Worm (Caenorhabditis elegans): ENCODE measurements around the gene F59E12.8.
A peak's percentile ranks its signal among the peaks of the same experiment; 100 is the strongest.

Gene F59E12.8

ce11 chrII:5660736-5661734, 24.3 kb upstream of the F59E12.8 start, which contains the start of the genes ift-43 and mdt-26:
ift-43 (minus strand) TSS chrII:5660786.
mdt-26 (plus strand) TSS chrII:5661181.
- TF ChIP-seq snpc-4 (GFP tag; optimal IDR thresholded peaks at IDR 0.05) (peak; percentile 59), snpc-4 (tag; optimal IDR thresholded peaks at IDR 0.05) (peak in 2 of 4 experiments; percentile 31 to 49), snpc-3.4 (tag; optimal IDR thresholded peaks at IDR 0.05) (no peak), mel-28 (tag; optimal IDR thresholded peaks at IDR 0.05; ENCODE audit: borderline replicate concordance) (peak; percentile 11), ztf-25 (GFP tag; IDR thresholded peaks at IDR 0.05) (no peak), lin-26 (GFP tag; IDR thresholded peaks at IDR 0.05) (peak; percentile 61), dpl-1 (GFP tag; optimal IDR thresholded peaks at IDR 0.05) (peak; percentile 40), hmg-20 (GFP tag; IDR thresholded peaks at IDR 0.05) (peak; percentile 10; the same call in 1 of the 2 replicates), F39B2.1 (GFP tag; IDR thresholded peaks at IDR 0.05) (no peak), F37B4.10 (GFP tag; IDR thresholded peaks at IDR 0.05) (no peak), cebp-2 (GFP tag; IDR thresholded peaks at IDR 0.05) (0 out of 2 replicates have a peak, but pooled peaks have one; percentile 40), atf-7 (tag; optimal IDR thresholded peaks at IDR 0.05) (peak; percentile 3), zim-3 (tag; optimal IDR thresholded peaks at IDR 0.05) (peak; percentile 72), F49E8.2 (tag; optimal IDR thresholded peaks at IDR 0.05; ENCODE audit: insufficient read depth) (no peak), cebp-1 (GFP tag; IDR thresholded peaks at IDR 0.05) (peak; percentile 77), cebp-1 (tag; optimal IDR thresholded peaks at IDR 0.05) (peak; percentile 80), D2030.7 (GFP tag; IDR thresholded peaks at IDR 0.05) (peak; percentile 72), ets-4 (GFP tag; optimal IDR thresholded peaks at IDR 0.05) (peak; percentile 49), bed-2 (GFP tag; IDR thresholded peaks at IDR 0.05) (peak; percentile 55; the same call in 1 of the 2 replicates), T07F8.4 (tag; optimal IDR thresholded peaks at IDR 0.05) (peak; percentile 32), B0019.2 (GFP tag; conservative IDR thresholded peaks at IDR 0.05) (no peak), nhr-179 (tag; optimal IDR thresholded peaks at IDR 0.05) (no peak), ceh-91 (GFP tag; IDR thresholded peaks at IDR 0.05) (0 out of 2 replicates have a peak, but pooled peaks have one; percentile 13), F23B12.7 (tag; optimal IDR thresholded peaks at IDR 0.05; ENCODE audit: insufficient read depth) (peak; percentile 85), mxl-1 (tag; optimal IDR thresholded peaks at IDR 0.05) (no peak), ama-1 (optimal IDR thresholded peaks at IDR 0.05) (peak; percentile 99), ama-1 (GFP tag; optimal IDR thresholded peaks at IDR 0.05) (peak in 1 of 2 experiments; percentile 61), zfh-2 (GFP tag; conservative IDR thresholded peaks at IDR 0.05) (peak; percentile 99), Y67H2A.10 (GFP tag; conservative IDR thresholded peaks at IDR 0.05) (peak; percentile 71; the same call in 1 of the 2 replicates), F22D6.2 (tag; optimal IDR thresholded peaks at IDR 0.05) (peak; percentile 24), somi-1 (GFP tag; optimal IDR thresholded peaks at IDR 0.05) (no peak), pha-4 (tag; optimal IDR thresholded peaks at IDR 0.05) (no peak), let-526 (GFP tag; IDR thresholded peaks at IDR 0.05) (peak; percentile 90), aptf-3 (GFP tag; IDR thresholded peaks at IDR 0.05) (no peak), nfyb-1 (GFP tag; IDR thresholded peaks at IDR 0.05) (peak; percentile 100), nhr-120 (GFP tag; IDR thresholded peaks at IDR 0.05) (no peak), ccch-3 (GFP tag; optimal IDR thresholded peaks at IDR 0.05) (peak; percentile 32), hrde-1 (tag; optimal IDR thresholded peaks at IDR 0.05; ENCODE audit: borderline replicate concordance) (no peak), ceh-79 (tag; optimal IDR thresholded peaks at IDR 0.05) (no peak), repo-1 (tag; optimal IDR thresholded peaks at IDR 0.05) (peak; percentile 65), ztf-28 (GFP tag; IDR thresholded peaks at IDR 0.05) (peak; percentile 88), lsy-27 (tag; optimal IDR thresholded peaks at IDR 0.05; ENCODE audit: borderline replicate concordance, insufficient read depth) (peak; percentile 41), Y79H2A.3 (GFP tag; conservative IDR thresholded peaks at IDR 0.05) (peak; percentile 81; the same call in 1 of the 2 replicates), die-1 (tag; optimal IDR thresholded peaks at IDR 0.05) (no peak), rec-8 (tag; optimal IDR thresholded peaks at IDR 0.05) (peak; percentile 11 to 40), rcor-1 (GFP tag; IDR thresholded peaks at IDR 0.05) (no peak; the same call in 1 of the 2 replicates)
